Worm (Caenorhabditis elegans) whole organism, L2 larva: ENCODE measurements around the gene lrx-1.

Experiments used
- F13H6.1 ChIP-seq: sonication (generic microtip); optimal IDR thresholded peaks from 2 replicates; lab custom pipeline; 2016; ENCODE audit warnings: missing genetic modification characterization, missing compliant biosample characterization
- R02D3.7 ChIP-seq: fragments of 150-350 bp; optimal IDR thresholded peaks from 2 replicates; lab custom pipeline; 2014; ENCODE audit warnings: missing biosample characterization, missing genetic modification characterization
- ZK546.5 ChIP-seq: sonication (generic microtip); optimal IDR thresholded peaks from 2 replicates; lab custom pipeline; 2017; ENCODE audit warnings: missing biosample characterization, missing genetic modification characterization
- alr-1 ChIP-seq: fragments of 150-350 bp; optimal IDR thresholded peaks from 2 replicates; lab custom pipeline; 2014; ENCODE audit warnings: missing biosample characterization, missing genetic modification characterization
- blmp-1 ChIP-seq: sonication (generic microtip); optimal IDR thresholded peaks from 2 replicates; lab custom pipeline; 2017; ENCODE audit warnings: missing genetic modification characterization, mild to moderate bottlenecking, missing compliant biosample characterization, antibody characterized with exemption, moderate library complexity; ENCODE audit not compliant: insufficient read depth
- ceh-82 ChIP-seq: fragments of 150-350 bp; optimal IDR thresholded peaks from 2 replicates; lab custom pipeline; 2014; ENCODE audit warnings: missing biosample characterization, missing genetic modification characterization
- crh-2 ChIP-seq: sonication (generic microtip); optimal IDR thresholded peaks from 2 replicates; lab custom pipeline; 2017; ENCODE audit warnings: missing biosample characterization, missing genetic modification characterization
- dmd-4 ChIP-seq: sonication (generic microtip); optimal IDR thresholded peaks from 2 replicates; lab custom pipeline; 2017; ENCODE audit warnings: missing biosample characterization, missing genetic modification characterization
- egl-27 ChIP-seq: sonication (generic microtip); optimal IDR thresholded peaks from 3 replicates; lab custom pipeline; 2017; ENCODE audit warnings: missing biosample characterization, missing genetic modification reagents, missing genetic modification characterization
- elt-1 ChIP-seq: fragments of 150-350 bp; optimal IDR thresholded peaks from 2 replicates; lab custom pipeline; 2014; ENCODE audit warnings: missing biosample characterization, missing genetic modification characterization
- elt-3 ChIP-seq: sonication (generic microtip); optimal IDR thresholded peaks from 2 replicates; lab custom pipeline; 2017; ENCODE audit warnings: missing biosample characterization, missing genetic modification characterization
- fos-1 ChIP-seq: fragments of 150-350 bp; optimal IDR thresholded peaks from 2 replicates; lab custom pipeline; 2014; ENCODE audit warnings: missing biosample characterization, missing genetic modification characterization
- gmeb-1 ChIP-seq: fragments of 150-350 bp; optimal IDR thresholded peaks from 2 replicates; lab custom pipeline; 2014; ENCODE audit warnings: missing biosample characterization, missing genetic modification characterization
- lin-13 ChIP-seq: fragments of 150-350 bp; optimal IDR thresholded peaks from 2 replicates; lab custom pipeline; 2014; ENCODE audit warnings: missing biosample characterization, missing genetic modification reagents, missing genetic modification characterization
- lsy-2 ChIP-seq, 2 experiments: fragments of 150-350 bp in 1 of 2; sonication (generic microtip) in 1 of 2; optimal IDR thresholded peaks; 2 replicates each; lab custom pipeline; 2014 to 2017; ENCODE audit warnings: missing biosample characterization in 2 of 2, missing genetic modification characterization in 2 of 2
- mab-5 ChIP-seq: fragments of 150-350 bp; optimal IDR thresholded peaks from 2 replicates; lab custom pipeline; 2014; ENCODE audit warnings: missing biosample characterization, missing genetic modification characterization
- mbf-1 ChIP-seq: sonication (generic microtip); optimal IDR thresholded peaks from 2 replicates; lab custom pipeline; 2017; ENCODE audit warnings: missing biosample characterization, missing genetic modification characterization
- mdl-1 ChIP-seq, 2 experiments: fragments of 150-350 bp in 1 of 2; sonication (generic microtip) in 1 of 2; optimal IDR thresholded peaks; 2 replicates each; lab custom pipeline; 2017; ENCODE audit warnings: missing biosample characterization in 2 of 2, missing genetic modification characterization in 2 of 2
- nhr-10 ChIP-seq: sonication (generic microtip); optimal IDR thresholded peaks from 2 replicates; lab custom pipeline; 2017; ENCODE audit warnings: missing biosample characterization, missing genetic modification characterization
- nhr-12 ChIP-seq: fragments of 150-350 bp; optimal IDR thresholded peaks from 2 replicates; lab custom pipeline; 2014; ENCODE audit warnings: missing biosample characterization, missing genetic modification characterization
- nhr-129 ChIP-seq: fragments of 150-350 bp; optimal IDR thresholded peaks from 2 replicates; lab custom pipeline; 2014; ENCODE audit warnings: missing biosample characterization, missing genetic modification characterization
- nhr-21 ChIP-seq: fragments of 150-350 bp; optimal IDR thresholded peaks from 2 replicates; lab custom pipeline; 2014; ENCODE audit warnings: missing biosample characterization, missing genetic modification characterization
- nhr-23 ChIP-seq: fragments of 150-350 bp; optimal IDR thresholded peaks from 2 replicates; lab custom pipeline; 2014; ENCODE audit warnings: missing biosample characterization, missing genetic modification reagents, missing genetic modification characterization
- nhr-237 ChIP-seq: fragments of 150-350 bp; optimal IDR thresholded peaks from 2 replicates; lab custom pipeline; 2014; ENCODE audit warnings: missing biosample characterization, missing genetic modification characterization
- nhr-25 ChIP-seq: fragments of 150-350 bp; sonication (generic microtip); optimal IDR thresholded peaks from 3 replicates; lab custom pipeline; 2014; ENCODE audit warnings: missing biosample characterization, missing genetic modification characterization
- nhr-6 ChIP-seq: fragments of 150-350 bp; optimal IDR thresholded peaks from 2 replicates; lab custom pipeline; 2014; ENCODE audit warnings: missing biosample characterization, missing genetic modification characterization
- sem-4 ChIP-seq: fragments of 150-350 bp; optimal IDR thresholded peaks from 2 replicates; lab custom pipeline; 2014; ENCODE audit warnings: missing biosample characterization, missing genetic modification reagents, missing genetic modification characterization
- skn-1 ChIP-seq: sonication (generic microtip); optimal IDR thresholded peaks from 2 replicates; lab custom pipeline; 2017; ENCODE audit warnings: missing biosample characterization, missing genetic modification characterization
- sma-3 ChIP-seq: sonication (generic microtip); optimal IDR thresholded peaks from 2 replicates; lab custom pipeline; 2016; ENCODE audit warnings: missing genetic modification reagents, missing genetic modification characterization, missing compliant biosample characterization
- sma-9 ChIP-seq, 2 experiments: fragments of 150-350 bp in 1 of 2; sonication (generic microtip) in 1 of 2; optimal IDR thresholded peaks; 2 replicates each; lab custom pipeline; 2014 to 2016; ENCODE audit warnings: missing genetic modification characterization in 2 of 2, mild to moderate bottlenecking in 1 of 2, missing biosample characterization in 1 of 2, missing compliant biosample characterization in 1 of 2, missing genetic modification reagents in 1 of 2, moderate library complexity in 1 of 2
- unc-39 ChIP-seq: fragments of 150-350 bp; optimal IDR thresholded peaks from 2 replicates; lab custom pipeline; 2014; ENCODE audit warnings: missing biosample characterization, missing genetic modification characterization
- unc-62 ChIP-seq: fragments of 150-350 bp; optimal IDR thresholded peaks from 2 replicates; lab custom pipeline; 2014; ENCODE audit warnings: missing biosample characterization, missing genetic modification reagents, missing genetic modification characterization
- zag-1 ChIP-seq: fragments of 150-350 bp; optimal IDR thresholded peaks from 2 replicates; lab custom pipeline; 2014; ENCODE audit warnings: missing biosample characterization, missing genetic modification characterization
- ztf-1 ChIP-seq: fragments of 200-800 bp; sonication (Bioruptor generic); conservative IDR thresholded peaks from 2 replicates; pipeline ENCODE4 v1.3.6; 2022; ENCODE audit warnings: missing genetic modification characterization, missing compliant biosample characterization

The lrx-1 gene

DNA sequence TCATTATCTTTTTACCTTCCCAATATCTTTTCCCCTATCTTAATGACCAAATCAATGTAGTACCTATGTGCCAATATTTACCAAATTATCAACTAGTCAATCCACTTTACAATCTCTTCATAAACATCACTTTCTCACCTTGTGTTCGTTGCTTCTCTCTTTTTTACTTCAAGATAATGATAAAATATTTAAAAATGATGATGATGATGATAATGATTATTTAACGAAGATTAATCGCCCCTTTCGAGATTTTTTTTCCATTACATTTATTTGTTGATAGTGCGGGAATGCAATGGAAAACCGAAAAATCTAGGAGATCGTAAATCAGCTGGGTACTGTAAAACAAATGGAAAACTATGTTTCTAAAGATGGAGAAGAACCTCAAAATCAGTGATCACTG, 41.7 kb downstream of the lrx-1 start:
- TF ChIP-seq mab-5 (tag; lab: Kevin White, UChicago), result peak; percentile 12
- peak; percentile 22 for TF ChIP-seq egl-27
- no peak for TF ChIP-seq elt-3 (tag; lab: Kevin White, UChicago)
- peak; percentile 61 for TF ChIP-seq sma-3 (GFP tag; lab: Kevin White, UChicago)
- TF ChIP-seq nhr-25 (tag; lab: Kevin White, UChicago), result peak; percentile 28
- TF ChIP-seq nhr-21 (tag; lab: Kevin White, UChicago), result no peak

DNA sequence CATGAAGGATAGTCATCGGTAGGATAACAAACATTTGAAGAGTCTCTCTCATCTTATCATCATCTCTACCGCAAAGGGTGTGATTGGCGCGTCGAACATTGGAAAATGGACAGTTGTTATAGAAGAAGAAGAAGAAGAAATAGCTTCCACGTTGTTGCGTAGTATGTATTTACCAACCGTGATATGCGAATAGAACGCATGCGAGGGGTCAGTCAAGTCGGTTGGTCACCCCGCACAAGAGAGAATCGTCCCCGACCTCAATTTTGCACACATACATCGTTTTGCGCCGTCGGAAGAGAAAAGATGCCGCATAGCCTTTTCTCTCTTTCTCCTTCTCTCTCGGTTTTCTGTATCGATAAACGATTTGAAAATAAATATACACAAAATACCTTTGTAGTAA, 42.6 kb downstream of the lrx-1 start:
- TF ChIP-seq sem-4 (tag; lab: Kevin White, UChicago) (peak; percentile 14), nhr-21 (tag; lab: Kevin White, UChicago) (peak; percentile 75), sma-9 (GFP tag; optimal IDR thresholded peaks at IDR 0.05; lab: Kevin White, UChicago) (peak; percentile 19), sma-9 (tag; optimal IDR thresholded peaks at IDR 0.05; lab: Kevin White, UChicago) (no peak), lin-13 (GFP tag; lab: Kevin White, UChicago) (no peak), R02D3.7 (tag; lab: Kevin White, UChicago) (no peak)

DNA sequence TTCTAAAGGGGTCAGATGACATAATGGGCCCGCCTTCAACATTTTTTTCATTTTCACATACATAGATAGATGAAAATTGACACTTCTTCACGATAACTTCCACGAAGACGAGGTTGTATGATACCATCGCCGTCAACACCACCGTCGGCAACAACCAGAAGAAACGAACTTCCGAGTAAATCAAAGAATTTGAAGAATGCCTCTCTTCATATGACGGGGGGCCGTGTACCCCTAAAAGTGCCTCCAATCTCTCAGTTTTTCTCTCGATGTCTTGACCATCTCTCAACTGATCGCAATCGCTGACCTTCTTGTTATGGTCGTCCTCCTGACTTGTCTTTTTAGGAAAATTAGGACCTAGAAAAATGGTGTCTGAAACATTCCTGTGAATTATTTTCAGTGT, 43.1 kb downstream of the lrx-1 start:
- no peak for TF ChIP-seq gmeb-1 (tag; lab: Kevin White, UChicago)
- peak; percentile 73 for TF ChIP-seq elt-1 (tag; lab: Kevin White, UChicago)
- TF ChIP-seq nhr-25 (tag; lab: Kevin White, UChicago), result peak; percentile 47
- TF ChIP-seq nhr-10 (tag; lab: Kevin White, UChicago), result no peak
- TF ChIP-seq dmd-4, result no peak
- TF ChIP-seq crh-2 (tag; lab: Kevin White, UChicago), result peak; percentile 16
- no peak for TF ChIP-seq ceh-82 (tag; lab: Kevin White, UChicago)
- peak; percentile 21 for TF ChIP-seq nhr-129 (tag; lab: Kevin White, UChicago)
- no peak for TF ChIP-seq nhr-237 (tag; lab: Kevin White, UChicago)
- no peak for TF ChIP-seq fos-1 (tag; lab: Kevin White, UChicago)
- TF ChIP-seq unc-39 (tag; lab: Kevin White, UChicago), result no peak
- no peak for TF ChIP-seq nhr-6 (tag; lab: Kevin White, UChicago)
- no peak for TF ChIP-seq nhr-23 (tag; lab: Kevin White, UChicago)
- TF ChIP-seq F13H6.1 (tag; lab: Kevin White, UChicago), result no peak
- TF ChIP-seq blmp-1 (tag; lab: Kevin White, UChicago), result peak; percentile 26
- peak; percentile 72 for TF ChIP-seq sma-9 (GFP tag; optimal IDR thresholded peaks at IDR 0.05; lab: Kevin White, UChicago)
- TF ChIP-seq sma-9 (tag; optimal IDR thresholded peaks at IDR 0.05; lab: Kevin White, UChicago), result no peak
- TF ChIP-seq, all 48 proteins: peak for 6

DNA sequence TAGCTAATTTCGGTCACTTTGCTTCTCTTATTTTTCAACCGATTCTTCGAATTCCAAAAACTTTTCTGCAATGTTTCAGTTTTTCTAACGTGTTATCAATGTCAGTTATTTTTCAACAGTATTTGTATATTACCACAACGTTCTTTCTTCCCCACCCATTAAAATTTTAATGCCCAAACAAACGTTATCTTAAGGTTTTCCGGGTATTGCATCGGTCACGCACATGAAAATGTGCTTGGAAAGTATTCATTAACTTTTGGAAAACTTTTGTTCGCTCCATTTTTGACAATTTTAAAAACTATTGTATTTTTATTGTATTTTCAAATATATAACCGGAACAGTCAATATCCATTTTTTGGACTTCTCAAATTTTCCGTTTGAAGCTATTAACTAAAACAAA, 43.8 kb downstream of the lrx-1 start:
- peak; percentile 22 for TF ChIP-seq gmeb-1 (tag; lab: Kevin White, UChicago)
- TF ChIP-seq crh-2 (tag; lab: Kevin White, UChicago), result no peak
- no peak for TF ChIP-seq ZK546.5 (tag; lab: Kevin White, UChicago)
- no peak for TF ChIP-seq egl-27
- TF ChIP-seq nhr-21 (tag; lab: Kevin White, UChicago), result no peak
- no peak for TF ChIP-seq nhr-12 (tag; lab: Kevin White, UChicago)
- TF ChIP-seq fos-1 (tag; lab: Kevin White, UChicago), result peak; percentile 3
- no peak for TF ChIP-seq mab-5 (tag; lab: Kevin White, UChicago)
- TF ChIP-seq alr-1 (tag; lab: Kevin White, UChicago), result no peak
- no peak for TF ChIP-seq unc-62 (GFP tag; lab: Kevin White, UChicago)
- TF ChIP-seq zag-1, result no peak
- TF ChIP-seq mdl-1 (tag; optimal IDR thresholded peaks at IDR 0.05; lab: Kevin White, UChicago), result no peak
- TF ChIP-seq mbf-1, result no peak
- no peak for TF ChIP-seq skn-1 (tag; lab: Kevin White, UChicago)
- TF ChIP-seq nhr-10 (tag; lab: Kevin White, UChicago), result no peak
- no peak for TF ChIP-seq lin-13 (GFP tag; lab: Kevin White, UChicago)
- TF ChIP-seq nhr-129 (tag; lab: Kevin White, UChicago), result no peak
- TF ChIP-seq ztf-1 (GFP tag; lab: Robert Waterston, UW), result no peak

DNA sequence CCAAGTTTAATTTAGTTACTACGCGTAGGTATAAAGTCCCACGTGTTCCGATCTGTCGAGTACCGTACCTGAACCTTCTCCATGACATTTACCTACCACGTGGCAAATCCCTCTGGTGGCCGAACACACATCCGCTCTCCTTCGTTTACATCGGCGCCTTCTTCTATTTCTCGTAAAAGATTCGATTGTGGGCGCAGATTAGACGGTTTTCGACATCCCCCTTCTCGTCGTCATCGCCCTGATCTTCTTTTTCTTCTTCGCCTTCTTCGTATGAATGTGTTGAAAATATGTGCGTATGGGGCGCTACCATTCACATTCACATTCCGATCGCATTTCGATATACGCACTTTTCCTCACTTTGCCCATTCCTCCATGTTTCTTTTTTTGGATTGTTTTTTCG, 44.4 kb downstream of the lrx-1 start:
- TF ChIP-seq fos-1 (tag; lab: Kevin White, UChicago), result no peak
- peak in 1 of 2 experiments; percentile 25 for TF ChIP-seq lsy-2 (tag; optimal IDR thresholded peaks at IDR 0.05; lab: Kevin White, UChicago)
- TF ChIP-seq, all 48 proteins: peak for 1
